Fruit fly (Drosophila melanogaster) whole organism, wandering third instar larva: ENCODE results near the gene Mur2B.
A peak's percentile ranks its signal among the peaks of the same experiment; 100 is the strongest.

Experiments
- Abd-B ChIP-seq: fragments of >200 bp; optimal IDR thresholded peaks from 2 replicates; lab custom pipeline; 2017; ENCODE audit warnings: missing biosample characterization, missing genetic modification characterization
- CG32264 ChIP-seq: fragments of 200-800 bp; sonication (Bioruptor generic); optimal IDR thresholded peaks from 2 replicates; lab custom pipeline; 2016; ENCODE audit warnings: missing biosample characterization, missing genetic modification characterization
- CG9705 ChIP-seq: fragments of 200-800 bp; sonication (Bioruptor generic); optimal IDR thresholded peaks from 2 replicates; lab custom pipeline; 2018; ENCODE audit warnings: missing biosample characterization, mild to moderate bottlenecking, missing genetic modification characterization
- CrebA ChIP-seq: fragments of 200-800 bp; sonication (Bioruptor generic); optimal IDR thresholded peaks from 2 replicates; lab custom pipeline; 2016; ENCODE audit warnings: missing biosample characterization, mild to moderate bottlenecking, missing genetic modification characterization, borderline replicate concordance
- Dfd ChIP-seq: fragments of >200 bp; optimal IDR thresholded peaks from 2 replicates; lab custom pipeline; 2017; ENCODE audit warnings: missing biosample characterization, missing genetic modification characterization
- Dif ChIP-seq: fragments of 200-275, 200-300 bp; sonication (Bioruptor generic); optimal IDR thresholded peaks from 2 replicates; lab custom pipeline; 2018; ENCODE audit warnings: missing biosample characterization, missing genetic modification characterization; ENCODE audit not compliant: partially characterized antibody
- GATAd ChIP-seq: sonication (Bioruptor generic); optimal IDR thresholded peaks from 2 replicates; lab custom pipeline; 2016; ENCODE audit warnings: missing biosample characterization, missing genetic modification characterization
- HLH106 ChIP-seq: fragments of 200-800 bp; optimal IDR thresholded peaks from 3 replicates; lab custom pipeline; 2019; ENCODE audit warnings: missing biosample characterization, mild to moderate bottlenecking, missing genetic modification characterization, moderate library complexity
- Hnf4 ChIP-seq: fragments of 200-800 bp; sonication (Bioruptor generic); optimal IDR thresholded peaks from 2 replicates; lab custom pipeline; 2016; ENCODE audit warnings: missing biosample characterization, mild to moderate bottlenecking, missing genetic modification characterization
- Hr78 ChIP-seq: fragments of >200 bp; optimal IDR thresholded peaks from 2 replicates; lab custom pipeline; 2017; ENCODE audit warnings: missing biosample characterization, missing genetic modification characterization
- Hr83 ChIP-seq: fragments of 200-300 bp; sonication (Bioruptor generic); optimal IDR thresholded peaks from 2 replicates; lab custom pipeline; 2016; ENCODE audit warnings: missing biosample characterization, mild to moderate bottlenecking, missing genetic modification characterization, moderate library complexity; ENCODE audit not compliant: poor library complexity, severe bottlenecking
- Jra ChIP-seq: sonication (Bioruptor generic); optimal IDR thresholded peaks from 2 replicates; lab custom pipeline; 2016; ENCODE audit warnings: missing biosample characterization, missing genetic modification characterization
- Mio ChIP-seq: sonication (Bioruptor generic); optimal IDR thresholded peaks from 2 replicates; lab custom pipeline; 2016; ENCODE audit warnings: missing biosample characterization, missing genetic modification characterization
- Myc ChIP-seq: fragments of >200 bp; optimal IDR thresholded peaks from 2 replicates; lab custom pipeline; 2017
- N ChIP-seq: fragments of >200 bp; optimal IDR thresholded peaks from 2 replicates; lab custom pipeline; 2018; ENCODE audit warnings: missing biosample characterization, missing external identifiers, missing genetic modification characterization
- OdsH ChIP-seq: fragments of 200-800 bp; sonication (Bioruptor generic); optimal IDR thresholded peaks from 2 replicates; lab custom pipeline; 2016; ENCODE audit warnings: missing biosample characterization, mild to moderate bottlenecking, missing genetic modification characterization
- Rel ChIP-seq, 2 experiments: fragments of 200-800 bp; sonication (Bioruptor generic) in 1 of 2; optimal IDR thresholded peaks; 2 replicates in 1 of 2; 3 replicates in 1 of 2; lab custom pipeline; 2016 to 2019; ENCODE audit warnings: mild to moderate bottlenecking in 2 of 2, missing biosample characterization in 2 of 2, missing genetic modification characterization in 2 of 2, moderate library complexity in 1 of 2
- Sp1 ChIP-seq: fragments of 200-800 bp; sonication (Bioruptor generic); optimal IDR thresholded peaks from 3 replicates; lab custom pipeline; 2019; ENCODE audit warnings: missing biosample characterization, mild to moderate bottlenecking, missing genetic modification characterization, moderate library complexity
- Vsx2 ChIP-seq: fragments of 200-300, 225-300 bp; sonication (Bioruptor generic); optimal IDR thresholded peaks from 2 replicates; lab custom pipeline; 2018; ENCODE audit warnings: missing biosample characterization, missing genetic modification characterization; ENCODE audit not compliant: partially characterized antibody
- br ChIP-seq: fragments of 200-800 bp; sonication (Bioruptor generic); optimal IDR thresholded peaks from 2 replicates; lab custom pipeline; 2016; ENCODE audit warnings: missing biosample characterization, missing genetic modification characterization
- brk ChIP-seq: fragments of 200-800 bp; sonication (Bioruptor generic); optimal IDR thresholded peaks from 2 replicates; lab custom pipeline; 2016; ENCODE audit warnings: missing biosample characterization, mild to moderate bottlenecking, missing genetic modification characterization
- dl ChIP-seq, 2 experiments: fragments of 175-275, 200-275 bp in 1 of 2; fragments of 200-275 bp in 1 of 2; sonication (Bioruptor generic); optimal IDR thresholded peaks; lab custom pipeline; 2018; ENCODE audit warnings: mild to moderate bottlenecking in 2 of 2, missing biosample characterization in 2 of 2, missing genetic modification characterization in 2 of 2, moderate library complexity in 2 of 2; ENCODE audit not compliant: partially characterized antibody in 2 of 2, insufficient read depth in 1 of 2
- dmrt93B ChIP-seq: fragments of 200-800 bp; sonication (Bioruptor generic); optimal IDR thresholded peaks from 2 replicates; lab custom pipeline; 2018; ENCODE audit warnings: missing biosample characterization, mild to moderate bottlenecking, missing genetic modification characterization
- dsf ChIP-seq: sonication (Bioruptor generic); optimal IDR thresholded peaks from 2 replicates; lab custom pipeline; 2016; ENCODE audit warnings: missing biosample characterization, missing genetic modification characterization, borderline replicate concordance
- ey ChIP-seq: fragments of 200-800 bp; sonication (Bioruptor generic); optimal IDR thresholded peaks from 2 replicates; lab custom pipeline; 2016; ENCODE audit warnings: missing biosample characterization, missing genetic modification characterization
- foxo ChIP-seq, 2 experiments: fragments of 200-800 bp; sonication (Bioruptor generic); optimal IDR thresholded peaks; 2 replicates in 1 of 2; 3 replicates in 1 of 2; lab custom pipeline; 2016 to 2017; ENCODE audit warnings: missing biosample characterization in 2 of 2, missing genetic modification characterization in 2 of 2
- fru ChIP-seq: fragments of 200-800 bp; sonication (Bioruptor generic); optimal IDR thresholded peaks from 3 replicates; lab custom pipeline; 2016; ENCODE audit warnings: missing biosample characterization, mild to moderate bottlenecking, missing genetic modification characterization
- h ChIP-seq: fragments of 200-800 bp; sonication (Bioruptor generic); optimal IDR thresholded peaks from 3 replicates; lab custom pipeline; 2016; ENCODE audit warnings: missing biosample characterization, mild to moderate bottlenecking, missing genetic modification characterization
- jim ChIP-seq: fragments of 175-275, 200-325 bp; sonication (Bioruptor generic); optimal IDR thresholded peaks from 2 replicates; lab custom pipeline; 2016; ENCODE audit warnings: missing biosample characterization, mild to moderate bottlenecking, missing genetic modification characterization
- lola ChIP-seq: fragments of >200 bp; optimal IDR thresholded peaks from 2 replicates; lab custom pipeline; 2017; ENCODE audit warnings: missing biosample characterization, missing genetic modification characterization
- pan ChIP-seq: fragments of >200 bp; optimal IDR thresholded peaks from 2 replicates; lab custom pipeline; 2017
- psq ChIP-seq: fragments of 200-800 bp; sonication (Bioruptor generic); optimal IDR thresholded peaks from 3 replicates; lab custom pipeline; 2017; ENCODE audit warnings: missing biosample characterization, mild to moderate bottlenecking, missing genetic modification characterization, moderate library complexity
- rgr ChIP-seq: fragments of 200-800 bp; sonication (Bioruptor generic); optimal IDR thresholded peaks from 3 replicates; lab custom pipeline; 2016; ENCODE audit warnings: missing biosample characterization, mild to moderate bottlenecking, missing genetic modification characterization
- sage ChIP-seq: fragments of 200-800 bp; sonication (Bioruptor generic); optimal IDR thresholded peaks from 2 replicates; lab custom pipeline; 2016; ENCODE audit warnings: missing biosample characterization, mild to moderate bottlenecking, missing genetic modification characterization
- sv ChIP-seq: fragments of 200-800 bp; sonication (Bioruptor generic); optimal IDR thresholded peaks from 3 replicates; lab custom pipeline; 2016; ENCODE audit warnings: missing biosample characterization, missing genetic modification characterization
- tai ChIP-seq: sonication (Bioruptor generic); optimal IDR thresholded peaks from 2 replicates; lab custom pipeline; 2016; ENCODE audit warnings: missing biosample characterization, missing genetic modification characterization
- usp ChIP-seq: fragments of >200 bp; optimal IDR thresholded peaks from 2 replicates; lab custom pipeline; 2017; ENCODE audit warnings: missing biosample characterization, missing genetic modification characterization
- woc ChIP-seq: sonication (Bioruptor generic); optimal IDR thresholded peaks from 2 replicates; lab custom pipeline; 2016; ENCODE audit warnings: missing biosample characterization, mild to moderate bottlenecking, missing genetic modification characterization

Mur2B gene

DNA sequence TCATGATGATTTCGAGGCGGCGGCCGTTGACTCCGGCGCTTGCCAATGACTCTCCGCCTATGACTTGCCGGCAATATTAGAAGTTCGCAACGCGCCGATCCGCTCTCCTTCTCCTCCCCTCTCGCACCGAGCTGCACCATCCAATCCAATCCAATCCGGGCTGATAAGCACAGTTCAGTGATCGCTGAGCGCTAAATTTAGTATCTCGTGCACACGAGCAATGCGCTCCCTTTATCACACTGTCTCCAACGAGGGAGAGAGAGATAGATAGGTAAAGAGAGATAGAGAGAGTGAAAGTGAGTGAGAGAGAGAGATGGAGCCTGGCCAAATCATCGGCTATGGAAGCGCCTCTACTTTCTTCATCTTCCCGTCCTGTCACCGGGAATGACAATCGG lies 89.7 kb downstream of the Mur2B start:
- TF ChIP-seq Myc (lab: Kevin White, UChicago) (no peak), woc (no peak), Dif (GFP tag; lab: Kevin White, UChicago) (peak; percentile 24), dl (GFP tag; optimal IDR thresholded peaks at IDR 0.05; lab: Kevin White, UChicago; ENCODE audit: insufficient read depth in 1 of 2, partially characterized antibody in 2 of 2) (peak; percentile 5 to 68), br (GFP tag; lab: Kevin White, UChicago) (peak; percentile 43), Rel (GFP tag; optimal IDR thresholded peaks at IDR 0.05; lab: Kevin White, UChicago) (no peak), Rel (tag; optimal IDR thresholded peaks at IDR 0.05; lab: Kevin White, UChicago) (peak; percentile 16), fru (GFP tag; lab: Kevin White, UChicago) (no peak), h (GFP tag; lab: Kevin White, UChicago) (peak; percentile 22), Jra (no peak), Abd-B (GFP tag; lab: Kevin White, UChicago) (no peak), Sp1 (peak; percentile 9), pan (no peak), N (no peak), sage (GFP tag; lab: Kevin White, UChicago) (no peak), ey (GFP tag; lab: Kevin White, UChicago) (no peak), dmrt93B (GFP tag; lab: Kevin White, UChicago) (no peak), rgr (GFP tag; lab: Kevin White, UChicago) (no peak), brk (no peak), Hr83 (GFP tag; lab: Kevin White, UChicago) (peak; percentile 36), Hr78 (GFP tag; lab: Kevin White, UChicago) (no peak), usp (GFP tag; lab: Kevin White, UChicago) (no peak), psq (no peak), Vsx2 (GFP tag; lab: Kevin White, UChicago) (no peak), CrebA (GFP tag; lab: Kevin White, UChicago) (no peak), Mio (no peak), Hnf4 (GFP tag; lab: Kevin White, UChicago) (no peak), Dfd (GFP tag; lab: Kevin White, UChicago) (no peak), jim (GFP tag; lab: Kevin White, UChicago) (no peak), CG32264 (GFP tag; lab: Kevin White, UChicago) (no peak)
- TF ChIP-seq, all 38 proteins: peak for 7

DNA sequence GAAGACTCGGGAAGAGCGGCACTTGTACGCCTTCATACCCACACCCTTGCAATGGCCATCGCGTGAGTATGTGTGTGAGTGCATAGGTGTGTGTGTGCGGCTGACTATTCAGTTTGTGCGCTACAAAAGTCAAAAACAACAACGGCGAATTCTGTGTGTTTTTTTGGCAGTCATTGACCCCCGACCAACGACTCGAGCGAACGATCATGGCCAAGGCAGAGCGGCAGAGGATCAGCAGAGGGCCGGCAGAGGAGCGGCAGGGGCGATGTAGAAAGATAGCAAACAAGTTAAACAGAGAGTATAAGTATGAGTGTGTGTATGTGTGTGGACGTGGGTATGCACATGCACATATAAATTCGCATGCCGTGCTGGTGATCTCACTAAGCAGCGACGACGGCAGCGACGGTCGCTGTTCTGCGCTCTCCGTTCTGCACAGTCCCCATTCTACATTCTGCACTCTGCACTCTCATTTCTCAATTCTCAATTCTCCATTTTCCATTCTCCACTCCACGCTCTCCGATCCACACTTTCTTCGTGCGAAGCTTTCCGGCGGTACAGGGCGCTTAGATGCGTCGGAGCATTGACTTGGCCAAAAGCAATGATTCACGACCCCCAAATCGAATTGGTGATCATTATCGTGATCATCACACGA lies 90.2 kb downstream of the Mur2B start:
- TF ChIP-seq rgr (GFP tag; lab: Kevin White, UChicago) (peak; percentile 22), GATAd (GFP tag; lab: Kevin White, UChicago) (no peak), Hr83 (GFP tag; lab: Kevin White, UChicago) (peak; percentile 28), Jra (peak; percentile 59), Dif (GFP tag; lab: Kevin White, UChicago) (peak; percentile 77), Rel (GFP tag; optimal IDR thresholded peaks at IDR 0.05; lab: Kevin White, UChicago) (peak; percentile 35), Rel (tag; optimal IDR thresholded peaks at IDR 0.05; lab: Kevin White, UChicago) (peak; percentile 89), sv (no peak), foxo (GFP tag; optimal IDR thresholded peaks at IDR 0.05; lab: Kevin White, UChicago) (no peak), dsf (GFP tag; lab: Kevin White, UChicago) (no peak), pan (no peak), br (GFP tag; lab: Kevin White, UChicago) (peak; percentile 79), Sp1 (no peak), sage (GFP tag; lab: Kevin White, UChicago) (no peak), HLH106 (tag; lab: Kevin White, UChicago) (peak; percentile 19), brk (peak; percentile 5), Myc (lab: Kevin White, UChicago) (no peak), dl (GFP tag; optimal IDR thresholded peaks at IDR 0.05; lab: Kevin White, UChicago; ENCODE audit: insufficient read depth in 1 of 2, partially characterized antibody in 2 of 2) (peak; percentile 41 to 79), lola (no peak), Mio (no peak), tai (GFP tag; lab: Kevin White, UChicago) (peak; percentile 83), woc (peak; percentile 40), Vsx2 (GFP tag; lab: Kevin White, UChicago) (no peak), OdsH (GFP tag; lab: Kevin White, UChicago) (no peak), psq (peak; percentile 99), CrebA (GFP tag; lab: Kevin White, UChicago) (peak; percentile 77), h (GFP tag; lab: Kevin White, UChicago) (peak; percentile 66), Hnf4 (GFP tag; lab: Kevin White, UChicago) (peak; percentile 59), Abd-B (GFP tag; lab: Kevin White, UChicago) (no peak), N (peak; percentile 45), CG9705 (GFP tag; lab: Kevin White, UChicago) (no peak), fru (GFP tag; lab: Kevin White, UChicago) (peak; percentile 44), dmrt93B (GFP tag; lab: Kevin White, UChicago) (no peak)
- TF ChIP-seq, all 38 proteins: peak for 17
